Worm (Caenorhabditis elegans) whole organism, late embryonic: ENCODE results near the gene C53B7.2.

Experiments used
- ceh-45 ChIP-seq: fragments of 200-800 bp; sonication (Bioruptor generic); IDR thresholded peaks from 2 replicates; pipeline ENCODE4 v1.3.6; 2022; ENCODE audit warnings: missing genetic modification reagents, missing genetic modification characterization, missing compliant biosample characterization
- hlh-8 ChIP-seq: sonication (generic microtip); optimal IDR thresholded peaks from 2 replicates; lab custom pipeline; 2016; ENCODE audit warnings: missing genotype, missing genetic modification characterization, missing compliant biosample characterization
- lin-11 ChIP-seq: fragments of 200-800 bp; sonication (Bioruptor generic); optimal IDR thresholded peaks from 2 replicates; lab custom pipeline; 2018; ENCODE audit warnings: mild to moderate bottlenecking, missing genetic modification characterization, missing compliant biosample characterization

DNA sequence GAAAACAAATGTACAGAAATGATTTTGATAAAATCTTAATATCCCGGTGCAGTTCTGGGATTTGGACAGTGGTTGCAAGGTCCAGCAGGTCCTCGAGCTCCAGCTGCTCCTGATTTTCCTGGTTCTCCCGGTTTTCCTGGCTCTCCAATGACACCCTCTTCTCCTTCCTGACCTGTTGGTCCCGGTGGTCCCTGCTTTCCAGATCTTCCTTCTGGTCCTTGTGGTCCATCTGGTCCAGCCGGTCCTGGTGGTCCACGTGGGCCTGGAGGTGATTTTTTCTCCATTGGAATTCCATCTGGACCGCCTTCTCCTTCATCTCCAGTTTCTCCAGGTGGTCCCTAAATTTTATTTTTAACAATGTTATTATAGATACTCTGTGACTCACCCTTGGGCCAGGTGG, 29.2 kb downstream of the C53B7.2 start:
- TF ChIP-seq ceh-45 (GFP tag; lab: Robert Waterston, UW) (no peak), lin-11 (tag; lab: Kevin White, UChicago) (no peak), hlh-8 (tag; lab: Kevin White, UChicago) (no peak)
